Worm (Caenorhabditis elegans) whole organism, L3 larva: ENCODE measurements around the gene amt-2.

Experiments
- R02D3.7 ChIP-seq: fragments of 150-350 bp; optimal IDR thresholded peaks from 2 replicates; lab custom pipeline; 2014; ENCODE audit warnings: missing biosample characterization, missing genetic modification characterization
- aly-2 ChIP-seq: fragments of 150-350 bp; optimal IDR thresholded peaks from 2 replicates; lab custom pipeline; 2014; ENCODE audit warnings: missing biosample characterization, missing genetic modification characterization
- daf-12 ChIP-seq: fragments of 150-350 bp; optimal IDR thresholded peaks from 2 replicates; lab custom pipeline; 2014; ENCODE audit warnings: missing biosample characterization, missing genetic modification reagents, missing genetic modification characterization
- jun-1 ChIP-seq: fragments of 150-350 bp; optimal IDR thresholded peaks from 2 replicates; lab custom pipeline; 2014; ENCODE audit warnings: missing biosample characterization, missing genetic modification reagents, missing genetic modification characterization
- lin-39 ChIP-seq: fragments of 150-350 bp; optimal IDR thresholded peaks from 2 replicates; lab custom pipeline; 2018; ENCODE audit warnings: missing biosample characterization, missing genetic modification reagents, missing genetic modification characterization
- nfya-1 ChIP-seq: sonication (generic microtip); optimal IDR thresholded peaks from 2 replicates; lab custom pipeline; 2017; ENCODE audit warnings: missing genetic modification characterization, mild to moderate bottlenecking, missing compliant biosample characterization, antibody characterized with exemption, moderate library complexity; ENCODE audit not compliant: insufficient read depth
- nhr-12 ChIP-seq: fragments of 150-350 bp; optimal IDR thresholded peaks from 2 replicates; lab custom pipeline; 2014; ENCODE audit warnings: missing biosample characterization, missing genetic modification characterization
- nhr-76 ChIP-seq: fragments of 150-350 bp; sonication (generic microtip); optimal IDR thresholded peaks from 5 replicates; lab custom pipeline; 2014; ENCODE audit warnings: missing biosample characterization, missing genetic modification characterization
- nhr-77 ChIP-seq: fragments of 150-350 bp; optimal IDR thresholded peaks from 2 replicates; lab custom pipeline; 2014; ENCODE audit warnings: missing biosample characterization, missing genetic modification characterization
- pha-4 ChIP-seq: fragments of 150-350 bp; optimal IDR thresholded peaks from 2 replicates; lab custom pipeline; 2014; ENCODE audit warnings: missing biosample characterization, missing genetic modification reagents, missing genetic modification characterization
- tbx-2 ChIP-seq: sonication (generic microtip); optimal IDR thresholded peaks from 2 replicates; lab custom pipeline; 2016; ENCODE audit warnings: mild to moderate bottlenecking, missing genetic modification characterization, missing compliant biosample characterization
- unc-62 ChIP-seq: fragments of 150-350 bp; sonication (generic microtip); optimal IDR thresholded peaks from 4 replicates; lab custom pipeline; 2014; ENCODE audit warnings: missing biosample characterization, missing genetic modification reagents, missing genetic modification characterization
- zag-1 ChIP-seq: fragments of 150-350 bp; optimal IDR thresholded peaks from 2 replicates; lab custom pipeline; 2014; ENCODE audit warnings: missing biosample characterization, missing genetic modification characterization
- ztf-11 ChIP-seq: fragments of 150-350 bp; optimal IDR thresholded peaks from 2 replicates; lab custom pipeline; 2014; ENCODE audit warnings: missing biosample characterization, missing genetic modification characterization

- TF ChIP-seq aly-2 (tag; lab: Kevin White, UChicago) (no peak), nfya-1 (tag; lab: Kevin White, UChicago) (no peak), pha-4 (tag; lab: Kevin White, UChicago) (no peak), unc-62 (GFP tag; lab: Kevin White, UChicago) (no peak), ztf-11 (tag; lab: Kevin White, UChicago) (no peak), R02D3.7 (tag; lab: Kevin White, UChicago) (no peak), nhr-76 (no peak), daf-12 (no peak), lin-39 (tag; lab: Kevin White, UChicago) (no peak), nhr-77 (tag; lab: Kevin White, UChicago) (no peak), tbx-2 (tag; lab: Kevin White, UChicago) (no peak), zag-1 (tag; lab: Kevin White, UChicago) (no peak), jun-1 (no peak), nhr-12 (tag; lab: Kevin White, UChicago) (no peak)
These were observed 36.9 kb downstream of the amt-2 start, which contains the start of gene C39E9.8 for ce11 chrIV:13079119-13079518.
